Fruit fly (Drosophila melanogaster) whole organism, embryonic: ENCODE results near the gene Acph-1.

ENCODE experiments used
- Antp ChIP-seq: fragments of 200-800 bp; sonication (Bioruptor generic); optimal IDR thresholded peaks from 3 replicates; lab custom pipeline; 2016; ENCODE audit warnings: missing biosample characterization, missing genetic modification characterization
- Bgb ChIP-seq: fragments of 200-800 bp; sonication (Bioruptor generic); IDR thresholded peaks from 2 replicates; pipeline ENCODE4 v1.3.6; 2022; ENCODE audit warnings: missing biosample characterization, missing genetic modification characterization; ENCODE audit not compliant: partially characterized antibody
- BtbVII ChIP-seq: fragments of 200-800 bp; sonication (Bioruptor generic); optimal IDR thresholded peaks from 3 replicates; lab custom pipeline; 2017; ENCODE audit warnings: missing biosample characterization, mild to moderate bottlenecking, missing genetic modification characterization
- C15 ChIP-seq: fragments of 200-800 bp; sonication (Bioruptor generic); IDR thresholded peaks from 3 replicates; pipeline ENCODE4 v1.3.6; 2022; ENCODE audit warnings: missing biosample characterization, missing genetic modification characterization
- CG11398 ChIP-seq: fragments of 200-800 bp; sonication (Bioruptor generic); optimal IDR thresholded peaks from 2 replicates; lab custom pipeline; 2016; ENCODE audit warnings: missing biosample characterization, missing genetic modification characterization
- CG12299 ChIP-seq: fragments of 200-800 bp; sonication (Bioruptor generic); optimal IDR thresholded peaks from 2 replicates; lab custom pipeline; 2018; ENCODE audit warnings: missing biosample characterization, mild to moderate bottlenecking, missing genetic modification characterization
- CG13624 ChIP-seq: fragments of 200-800 bp; sonication (Bioruptor generic); optimal IDR thresholded peaks from 2 replicates; lab custom pipeline; 2016; ENCODE audit warnings: missing biosample characterization, missing genetic modification characterization
- CG17912 ChIP-seq: fragments of 200-800 bp; sonication (Bioruptor generic); optimal IDR thresholded peaks from 2 replicates; lab custom pipeline; 2018; ENCODE audit warnings: missing biosample characterization, mild to moderate bottlenecking, missing genetic modification characterization
- CG2202 ChIP-seq: fragments of 200-800 bp; sonication (Bioruptor generic); optimal IDR thresholded peaks from 2 replicates; lab custom pipeline; 2018; ENCODE audit warnings: missing biosample characterization, mild to moderate bottlenecking, missing genetic modification characterization
- CG30431 ChIP-seq: fragments of 200-800 bp; sonication (Bioruptor generic); optimal IDR thresholded peaks from 2 replicates; lab custom pipeline; 2017; ENCODE audit warnings: missing biosample characterization, missing genetic modification characterization
- CG32767 ChIP-seq: fragments of 200-800 bp; sonication (Bioruptor generic); IDR thresholded peaks from 2 replicates; pipeline ENCODE4 v1.3.6; 2022; ENCODE audit warnings: missing biosample characterization, missing genetic modification characterization
- CG33213 ChIP-seq: fragments of 200-800 bp; sonication (Bioruptor generic); optimal IDR thresholded peaks from 3 replicates; lab custom pipeline; 2016; ENCODE audit warnings: missing biosample characterization, missing genetic modification characterization
- CG34422 ChIP-seq: fragments of 200-800 bp; sonication (Bioruptor generic); IDR thresholded peaks from 3 replicates; pipeline ENCODE4 v1.3.6; 2022; ENCODE audit warnings: missing biosample characterization, missing genetic modification characterization
- CG4617 ChIP-seq: fragments of 200-800 bp; sonication (Bioruptor generic); optimal IDR thresholded peaks from 3 replicates; lab custom pipeline; 2016; ENCODE audit warnings: missing biosample characterization, missing genetic modification characterization, borderline replicate concordance
- CG4854 ChIP-seq: fragments of 200-800 bp; sonication (Bioruptor generic); optimal IDR thresholded peaks from 2 replicates; lab custom pipeline; 2016; ENCODE audit warnings: missing biosample characterization, missing genetic modification characterization, inconsistent platforms
- CG5245 ChIP-seq: fragments of 200-800 bp; sonication (Bioruptor generic); optimal IDR thresholded peaks from 3 replicates; lab custom pipeline; 2016; ENCODE audit warnings: missing biosample characterization, missing genetic modification characterization
- CG7963 ChIP-seq: fragments of 200-800 bp; sonication (Bioruptor generic); IDR thresholded peaks from 3 replicates; pipeline ENCODE4 v1.3.6; 2022; ENCODE audit warnings: missing biosample characterization, missing genetic modification characterization; ENCODE audit not compliant: partially characterized antibody
- CG8089 ChIP-seq: fragments of 200-800 bp; sonication (Bioruptor generic); optimal IDR thresholded peaks from 3 replicates; lab custom pipeline; 2016; ENCODE audit warnings: missing biosample characterization, missing genetic modification characterization
- CG9437 ChIP-seq: fragments of 200-800 bp; sonication (Bioruptor generic); optimal IDR thresholded peaks from 2 replicates; lab custom pipeline; 2018; ENCODE audit warnings: missing biosample characterization, mild to moderate bottlenecking, missing genetic modification characterization
- Chrac-16 ChIP-seq: fragments of 200-800 bp; sonication (Bioruptor generic); optimal IDR thresholded peaks from 3 replicates; lab custom pipeline; 2016; ENCODE audit warnings: missing biosample characterization, missing genetic modification characterization
- Gug ChIP-seq: fragments of 200-800 bp; sonication (Bioruptor generic); IDR thresholded peaks from 4 replicates; pipeline ENCODE4 v1.3.6; 2022; ENCODE audit warnings: missing biosample characterization, missing genetic modification characterization
- Hr78 ChIP-seq, 2 experiments: fragments of 200-800 bp in 1 of 2; fragments of >200 bp in 1 of 2; sonication (Bioruptor generic) in 1 of 2; optimal IDR thresholded peaks; 2 replicates each; lab custom pipeline; 2017 to 2019; ENCODE audit warnings: missing biosample characterization in 2 of 2, missing genetic modification characterization in 2 of 2, mild to moderate bottlenecking in 1 of 2, moderate library complexity in 1 of 2
- Hsf ChIP-seq: fragments of 200-800 bp; sonication (Bioruptor generic); optimal IDR thresholded peaks from 3 replicates; lab custom pipeline; 2016; ENCODE audit warnings: missing biosample characterization, missing genetic modification characterization
- Jarid2 ChIP-seq: fragments of 200-800 bp; sonication (Bioruptor generic); optimal IDR thresholded peaks from 3 replicates; lab custom pipeline; 2017; ENCODE audit warnings: mild to moderate bottlenecking, missing biosample characterization, missing genetic modification reagents, missing genetic modification characterization
- Max ChIP-seq: fragments of 200-800 bp; sonication (Bioruptor generic); optimal IDR thresholded peaks from 2 replicates; lab custom pipeline; 2016; ENCODE audit warnings: missing biosample characterization, mild to moderate bottlenecking, missing genetic modification characterization
- Nf-YB ChIP-seq: fragments of 200-800 bp; sonication (Bioruptor generic); optimal IDR thresholded peaks from 3 replicates; lab custom pipeline; 2019; ENCODE audit warnings: missing biosample characterization, mild to moderate bottlenecking, missing genetic modification characterization, moderate library complexity
- amos ChIP-seq: fragments of 200-800 bp; sonication (Bioruptor generic); IDR thresholded peaks from 2 replicates; pipeline ENCODE4 v1.3.6; 2022; ENCODE audit warnings: missing biosample characterization, missing genetic modification characterization; ENCODE audit not compliant: partially characterized antibody
- bab2 ChIP-seq: fragments of 200-800 bp; sonication (Bioruptor generic); optimal IDR thresholded peaks from 2 replicates; lab custom pipeline; 2016; ENCODE audit warnings: missing biosample characterization, missing genetic modification characterization
- bigmax ChIP-seq: fragments of 200-800 bp; sonication (Bioruptor generic); optimal IDR thresholded peaks from 2 replicates; lab custom pipeline; 2018; ENCODE audit warnings: missing biosample characterization, mild to moderate bottlenecking, missing genetic modification characterization
- cad ChIP-seq: fragments of >200 bp; optimal IDR thresholded peaks from 2 replicates; lab custom pipeline; 2017; ENCODE audit warnings: missing biosample characterization, missing genetic modification characterization
- danr ChIP-seq: fragments of 200-800 bp; sonication (Bioruptor generic); IDR thresholded peaks from 2 replicates; pipeline ENCODE4 v1.3.6; 2022; ENCODE audit warnings: missing biosample characterization, missing genetic modification characterization
- dimm ChIP-seq: fragments of 200-800 bp; sonication (Bioruptor generic); IDR thresholded peaks from 2 replicates; pipeline ENCODE4 v1.3.6; 2022; ENCODE audit warnings: missing biosample characterization, missing genetic modification characterization
- dm ChIP-seq: fragments of 200-800 bp; sonication (Bioruptor generic); optimal IDR thresholded peaks from 3 replicates; lab custom pipeline; 2016; ENCODE audit warnings: missing biosample characterization, missing genetic modification characterization
- dmrt11E ChIP-seq: fragments of 200-800 bp; sonication (Bioruptor generic); optimal IDR thresholded peaks from 3 replicates; lab custom pipeline; 2018; ENCODE audit warnings: missing biosample characterization, mild to moderate bottlenecking, missing genetic modification characterization, moderate library complexity
- gfzf ChIP-seq: fragments of 200-800 bp; sonication (Bioruptor generic); optimal IDR thresholded peaks from 2 replicates; lab custom pipeline; 2016; ENCODE audit warnings: missing biosample characterization, mild to moderate bottlenecking, missing genetic modification characterization, moderate library complexity
- grau ChIP-seq: fragments of 200-800 bp; optimal IDR thresholded peaks from 3 replicates; lab custom pipeline; 2019; ENCODE audit warnings: missing biosample characterization, mild to moderate bottlenecking, missing genetic modification characterization, moderate library complexity
- gt ChIP-seq: fragments of 200-800 bp; sonication (Bioruptor generic); IDR thresholded peaks from 2 replicates; pipeline ENCODE4 v1.3.6; 2022; ENCODE audit warnings: missing biosample characterization, missing genetic modification characterization
- lmd ChIP-seq: fragments of 200-800 bp; sonication (Bioruptor generic); IDR thresholded peaks from 2 replicates; pipeline ENCODE4 v1.3.6; 2022; ENCODE audit warnings: missing biosample characterization, missing genetic modification characterization
- mirr ChIP-seq: fragments of 200-800 bp; sonication (Bioruptor generic); optimal IDR thresholded peaks from 3 replicates; lab custom pipeline; 2018; ENCODE audit warnings: missing biosample characterization, mild to moderate bottlenecking, missing genetic modification characterization
- oc ChIP-seq: fragments of 200-800 bp; sonication (Bioruptor generic); optimal IDR thresholded peaks from 2 replicates; lab custom pipeline; 2018; ENCODE audit warnings: missing biosample characterization, mild to moderate bottlenecking, missing genetic modification characterization, moderate library complexity
- odd ChIP-seq: fragments of 200-800 bp; sonication (Bioruptor generic); optimal IDR thresholded peaks from 2 replicates; lab custom pipeline; 2017; ENCODE audit warnings: missing biosample characterization, mild to moderate bottlenecking, missing genetic modification characterization
- pfk ChIP-seq: fragments of 200-800 bp; sonication (Bioruptor generic); optimal IDR thresholded peaks from 2 replicates; lab custom pipeline; 2018; ENCODE audit warnings: missing biosample characterization, mild to moderate bottlenecking, missing genetic modification characterization, moderate library complexity
- phol ChIP-seq: fragments of 200-800 bp; sonication (Bioruptor generic); optimal IDR thresholded peaks from 3 replicates; lab custom pipeline; 2018; ENCODE audit warnings: missing biosample characterization, mild to moderate bottlenecking, missing genetic modification characterization, moderate library complexity
- sim ChIP-seq: fragments of 200-800 bp; sonication (Bioruptor generic); IDR thresholded peaks from 2 replicates; pipeline ENCODE4 v1.3.6; 2022; ENCODE audit warnings: missing biosample characterization, missing genetic modification characterization
- trh ChIP-seq: fragments of 200-800 bp; sonication (Bioruptor generic); optimal IDR thresholded peaks from 2 replicates; lab custom pipeline; 2016; ENCODE audit warnings: missing biosample characterization, missing genetic modification characterization
- zfh1 ChIP-seq: fragments of 200-800 bp; sonication (Bioruptor generic); IDR thresholded peaks from 3 replicates; pipeline ENCODE4 v1.3.6; 2022; ENCODE audit warnings: missing biosample characterization, missing genetic modification characterization

Acph-1 gene

dm6 chr3R:30021559-30022451, 28.6 kb upstream of the Acph-1 start, which contains the start of gene Mgat2 (continued):
- TF ChIP-seq Gug (no peak), CG32767 (GFP tag; lab: Robert Waterston, UW) (peak; percentile 28; the same call in 1 of the 2 replicates), Jarid2 (GFP tag; lab: Kevin White, UChicago) (peak; percentile 87), cad (no peak), CG9437 (no peak), lmd (no peak), CG7963 (GFP tag; lab: Robert Waterston, UW) (peak; percentile 82), Hsf (no peak), CG12299 (tag; lab: Kevin White, UChicago) (no peak), CG5245 (GFP tag; lab: Kevin White, UChicago) (no peak), CG17912 (GFP tag; lab: Kevin White, UChicago) (no peak), Antp (no peak), dm (peak; percentile 8), Nf-YB (GFP tag; lab: Kevin White, UChicago) (peak; percentile 57), CG13624 (peak; percentile 11), bigmax (peak; percentile 15), CG2202 (peak; percentile 66), odd (GFP tag; lab: Kevin White, UChicago) (peak; percentile 69), CG34422 (GFP tag; lab: Robert Waterston, UW) (peak; percentile 79; the same call in 1 of the 3 replicates), gfzf (GFP tag; lab: Kevin White, UChicago) (no peak), dimm (GFP tag; lab: Robert Waterston, UW) (no peak), sim (no peak), oc (tag; lab: Kevin White, UChicago) (peak; percentile 57), C15 (no peak), amos (GFP tag; lab: Robert Waterston, UW) (peak; percentile 85), CG4617 (GFP tag; lab: Kevin White, UChicago) (peak; percentile 12), BtbVII (peak; percentile 63), phol (tag; lab: Kevin White, UChicago) (no peak), CG33213 (GFP tag; lab: Kevin White, UChicago) (peak; percentile 5), grau (peak; percentile 28), zfh1 (GFP tag; lab: Robert Waterston, UW) (0 out of 3 replicates have a peak, but pooled peaks have one; percentile 33), pfk (GFP tag; lab: Kevin White, UChicago) (peak; percentile 83), bab2 (GFP tag; lab: Kevin White, UChicago) (no peak), Chrac-16 (no peak), CG30431 (GFP tag; lab: Kevin White, UChicago) (no peak), trh (GFP tag; lab: Kevin White, UChicago) (no peak), CG11398 (peak; percentile 31), mirr (peak; percentile 74), danr (GFP tag; lab: Robert Waterston, UW) (no peak), CG8089 (GFP tag; lab: Kevin White, UChicago) (no peak), Bgb (GFP tag; lab: Robert Waterston, UW) (peak; percentile 81), Hr78 (GFP tag; optimal IDR thresholded peaks at IDR 0.05; lab: Kevin White, UChicago) (no peak), CG4854 (no peak), gt (peak; percentile 33; the same call in 1 of the 2 replicates), dmrt11E (tag; lab: Kevin White, UChicago) (peak; percentile 2), Max (GFP tag; lab: Kevin White, UChicago) (peak; percentile 3)
